Worm (Caenorhabditis elegans) whole organism, L3 larva: Measurements from ENCODE around the gene F12A10.8.

Source experiments
- R02D3.7 ChIP-seq: fragments of 150-350 bp; optimal IDR thresholded peaks from 2 replicates; lab custom pipeline; 2014; ENCODE audit warnings: missing biosample characterization, missing genetic modification characterization
- ZK546.5 ChIP-seq: sonication (generic microtip); optimal IDR thresholded peaks from 2 replicates; lab custom pipeline; 2017; ENCODE audit warnings: missing biosample characterization, missing genetic modification characterization
- aly-2 ChIP-seq: fragments of 150-350 bp; optimal IDR thresholded peaks from 2 replicates; lab custom pipeline; 2014; ENCODE audit warnings: missing biosample characterization, missing genetic modification characterization
- ama-1 ChIP-seq: fragments of 150-350 bp; optimal IDR thresholded peaks from 2 replicates; lab custom pipeline; 2018
- ceh-16 ChIP-seq: sonication (generic microtip); optimal IDR thresholded peaks from 2 replicates; lab custom pipeline; 2017; ENCODE audit warnings: missing biosample characterization, missing genetic modification characterization
- ceh-28 ChIP-seq: fragments of 150-350 bp; optimal IDR thresholded peaks from 2 replicates; lab custom pipeline; 2014; ENCODE audit warnings: missing biosample characterization, missing genetic modification reagents, missing genetic modification characterization
- ceh-82 ChIP-seq: fragments of 150-350 bp; optimal IDR thresholded peaks from 2 replicates; lab custom pipeline; 2014; ENCODE audit warnings: missing biosample characterization, missing genetic modification characterization
- ceh-9 ChIP-seq: sonication (generic microtip); optimal IDR thresholded peaks from 2 replicates; lab custom pipeline; 2018; ENCODE audit warnings: missing biosample characterization, missing genetic modification characterization
- daf-12 ChIP-seq: fragments of 150-350 bp; optimal IDR thresholded peaks from 2 replicates; lab custom pipeline; 2014; ENCODE audit warnings: missing biosample characterization, missing genetic modification reagents, missing genetic modification characterization
- egl-27 ChIP-seq: sonication (generic microtip); optimal IDR thresholded peaks from 4 replicates; lab custom pipeline; 2017; ENCODE audit warnings: missing biosample characterization, missing genetic modification reagents, missing genetic modification characterization
- egl-5 ChIP-seq: fragments of 150-350 bp; optimal IDR thresholded peaks from 2 replicates; lab custom pipeline; 2017; ENCODE audit warnings: missing biosample characterization, missing genetic modification reagents, missing genetic modification characterization, inconsistent platforms
- elt-1 ChIP-seq: fragments of 150-350 bp; optimal IDR thresholded peaks from 2 replicates; lab custom pipeline; 2014; ENCODE audit warnings: missing biosample characterization, missing genetic modification characterization
- elt-2 ChIP-seq: sonication (generic microtip); optimal IDR thresholded peaks from 2 replicates; lab custom pipeline; 2016; ENCODE audit warnings: missing genetic modification reagents, mild to moderate bottlenecking, missing genetic modification characterization, missing compliant biosample characterization
- fkh-10 ChIP-seq: sonication (generic microtip); optimal IDR thresholded peaks from 2 replicates; lab custom pipeline; 2017; ENCODE audit warnings: missing biosample characterization, missing genetic modification reagents, missing genetic modification characterization
- fkh-2 ChIP-seq: fragments of 150-350 bp; optimal IDR thresholded peaks from 2 replicates; lab custom pipeline; 2014; ENCODE audit warnings: missing biosample characterization, missing genetic modification reagents, missing genetic modification characterization
- fos-1 ChIP-seq: fragments of 150-350 bp; optimal IDR thresholded peaks from 2 replicates; lab custom pipeline; 2014; ENCODE audit warnings: missing biosample characterization, missing genetic modification characterization
- jun-1 ChIP-seq: fragments of 150-350 bp; optimal IDR thresholded peaks from 2 replicates; lab custom pipeline; 2014; ENCODE audit warnings: missing biosample characterization, missing genetic modification reagents, missing genetic modification characterization
- lin-39 ChIP-seq: fragments of 150-350 bp; optimal IDR thresholded peaks from 2 replicates; lab custom pipeline; 2018; ENCODE audit warnings: missing biosample characterization, missing genetic modification reagents, missing genetic modification characterization
- lsy-12 ChIP-seq: sonication (generic microtip); optimal IDR thresholded peaks from 2 replicates; lab custom pipeline; 2016; ENCODE audit warnings: mild to moderate bottlenecking, missing genetic modification characterization, missing compliant biosample characterization
- mml-1 ChIP-seq: fragments of 150-350 bp; sonication (generic microtip); optimal IDR thresholded peaks from 3 replicates; lab custom pipeline; 2014; ENCODE audit warnings: missing biosample characterization, missing genetic modification characterization
- nfya-1 ChIP-seq: sonication (generic microtip); optimal IDR thresholded peaks from 2 replicates; lab custom pipeline; 2017; ENCODE audit warnings: missing genetic modification characterization, mild to moderate bottlenecking, missing compliant biosample characterization, antibody characterized with exemption, moderate library complexity; ENCODE audit not compliant: insufficient read depth
- nhr-11 ChIP-seq: fragments of 150-350 bp; optimal IDR thresholded peaks from 2 replicates; lab custom pipeline; 2014; ENCODE audit warnings: missing biosample characterization, missing genetic modification characterization
- nhr-12 ChIP-seq: fragments of 150-350 bp; optimal IDR thresholded peaks from 2 replicates; lab custom pipeline; 2014; ENCODE audit warnings: missing biosample characterization, missing genetic modification characterization
- nhr-237 ChIP-seq: fragments of 150-350 bp; optimal IDR thresholded peaks from 2 replicates; lab custom pipeline; 2014; ENCODE audit warnings: missing biosample characterization, missing genetic modification characterization
- nhr-25 ChIP-seq: sonication (generic microtip); optimal IDR thresholded peaks from 2 replicates; lab custom pipeline; 2017; ENCODE audit warnings: missing biosample characterization, missing genetic modification characterization
- nhr-67 ChIP-seq: fragments of 150-350 bp; optimal IDR thresholded peaks from 2 replicates; lab custom pipeline; 2014; ENCODE audit warnings: missing biosample characterization, missing genetic modification characterization
- nhr-76 ChIP-seq: fragments of 150-350 bp; sonication (generic microtip); optimal IDR thresholded peaks from 5 replicates; lab custom pipeline; 2014; ENCODE audit warnings: missing biosample characterization, missing genetic modification characterization
- nhr-77 ChIP-seq: fragments of 150-350 bp; optimal IDR thresholded peaks from 2 replicates; lab custom pipeline; 2014; ENCODE audit warnings: missing biosample characterization, missing genetic modification characterization
- pha-4 ChIP-seq: fragments of 150-350 bp; optimal IDR thresholded peaks from 2 replicates; lab custom pipeline; 2014; ENCODE audit warnings: missing biosample characterization, missing genetic modification reagents, missing genetic modification characterization
- pqm-1 ChIP-seq: fragments of 150-350 bp; optimal IDR thresholded peaks from 2 replicates; lab custom pipeline; 2017; ENCODE audit warnings: missing biosample characterization, missing genetic modification characterization, inconsistent platforms
- sea-2 ChIP-seq: fragments of 150-350 bp; sonication (generic microtip); optimal IDR thresholded peaks from 4 replicates; lab custom pipeline; 2014; ENCODE audit warnings: missing biosample characterization, missing genetic modification reagents, missing genetic modification characterization
- skn-1 ChIP-seq: fragments of 150-350 bp; optimal IDR thresholded peaks from 2 replicates; lab custom pipeline; 2014; ENCODE audit warnings: missing biosample characterization, missing genetic modification characterization
- snpc-4 ChIP-seq: fragments of 150-350 bp; optimal IDR thresholded peaks from 2 replicates; lab custom pipeline; 2014; ENCODE audit warnings: missing biosample characterization, missing genetic modification characterization
- tbx-2 ChIP-seq: sonication (generic microtip); optimal IDR thresholded peaks from 2 replicates; lab custom pipeline; 2016; ENCODE audit warnings: mild to moderate bottlenecking, missing genetic modification characterization, missing compliant biosample characterization
- unc-39 ChIP-seq: sonication (generic microtip); optimal IDR thresholded peaks from 4 replicates; lab custom pipeline; 2017; ENCODE audit warnings: missing biosample characterization, missing genetic modification characterization
- zag-1 ChIP-seq: fragments of 150-350 bp; optimal IDR thresholded peaks from 2 replicates; lab custom pipeline; 2014; ENCODE audit warnings: missing biosample characterization, missing genetic modification characterization
- ztf-11 ChIP-seq: fragments of 150-350 bp; optimal IDR thresholded peaks from 2 replicates; lab custom pipeline; 2014; ENCODE audit warnings: missing biosample characterization, missing genetic modification characterization
- ztf-4 ChIP-seq: fragments of 150-350 bp; optimal IDR thresholded peaks from 2 replicates; lab custom pipeline; 2014; ENCODE audit warnings: missing biosample characterization, missing genetic modification characterization

F12A10.8 gene

ce11 chrII:5531855-5532328 lies 31.0 kb upstream of the F12A10.8 start, which contains the start of gene C17C3.9:
TSS of gene C17C3.9 (minus strand) at chrII:5532278.
- TF ChIP-seq unc-39 (tag; lab: Kevin White, UChicago) (no peak), pqm-1 (tag; lab: Kevin White, UChicago) (no peak), nhr-237 (tag; lab: Kevin White, UChicago) (no peak), daf-12 (tag; lab: Kevin White, UChicago) (no peak), fkh-2 (tag; lab: Kevin White, UChicago) (no peak), elt-2 (no peak), pha-4 (tag; lab: Kevin White, UChicago) (no peak), fos-1 (no peak), ztf-4 (tag; lab: Kevin White, UChicago) (no peak), egl-5 (tag; lab: Kevin White, UChicago) (no peak), tbx-2 (tag; lab: Kevin White, UChicago) (no peak), lsy-12 (tag; lab: Kevin White, UChicago) (no peak), fkh-10 (GFP tag; lab: Kevin White, UChicago) (no peak), snpc-4 (no peak), ZK546.5 (tag; lab: Kevin White, UChicago) (no peak), nhr-12 (tag; lab: Kevin White, UChicago) (no peak), sea-2 (no peak), nhr-25 (tag; lab: Kevin White, UChicago) (no peak)

- TF ChIP-seq lin-39 (no peak), nhr-237 (tag; lab: Kevin White, UChicago) (no peak), nhr-77 (tag; lab: Kevin White, UChicago) (no peak), pha-4 (tag; lab: Kevin White, UChicago) (no peak), jun-1 (tag; lab: Kevin White, UChicago) (no peak), elt-2 (no peak), R02D3.7 (tag; lab: Kevin White, UChicago) (no peak), mml-1 (no peak), egl-27 (no peak), ceh-16 (tag; lab: Kevin White, UChicago) (no peak), fkh-10 (GFP tag; lab: Kevin White, UChicago) (no peak), ztf-4 (tag; lab: Kevin White, UChicago) (no peak), nhr-25 (tag; lab: Kevin White, UChicago) (no peak), lsy-12 (tag; lab: Kevin White, UChicago) (no peak), nhr-11 (no peak), tbx-2 (tag; lab: Kevin White, UChicago) (no peak), nfya-1 (tag; lab: Kevin White, UChicago) (no peak), snpc-4 (no peak), pqm-1 (tag; lab: Kevin White, UChicago) (no peak)
These were observed 27.0 kb upstream of the F12A10.8 start, which contains the start of gene ZK177.1 for ce11 chrII:5527841-5528240. TSS of gene ZK177.1 (plus strand) at chrII:5528141.

ce11 chrII:5525297-5525696 lies 24.4 kb upstream of the F12A10.8 start, which contains the start of gene tbx-35:
TSS of gene tbx-35 (minus strand) at chrII:5525397.
- no peak for TF ChIP-seq ceh-9 (tag; lab: Kevin White, UChicago)
- TF ChIP-seq ztf-11 (tag; lab: Kevin White, UChicago) = no peak
- no peak for TF ChIP-seq R02D3.7 (tag; lab: Kevin White, UChicago)
- no peak for TF ChIP-seq elt-2
- TF ChIP-seq ama-1 (lab: Kevin White, UChicago) = no peak
- no peak for TF ChIP-seq pha-4 (tag; lab: Kevin White, UChicago)

- no peak for TF ChIP-seq fkh-10 (GFP tag; lab: Kevin White, UChicago)
- TF ChIP-seq nhr-76 (tag; lab: Kevin White, UChicago) = no peak
- no peak for TF ChIP-seq aly-2 (tag; lab: Kevin White, UChicago)
- TF ChIP-seq elt-1 (tag; lab: Kevin White, UChicago) = no peak
- no peak for TF ChIP-seq nhr-77 (tag; lab: Kevin White, UChicago)
- TF ChIP-seq egl-27 = no peak
- TF ChIP-seq skn-1 (tag; lab: Kevin White, UChicago) = no peak
- TF ChIP-seq nhr-67 (tag; lab: Kevin White, UChicago) = no peak
- TF ChIP-seq ceh-28 (tag; lab: Kevin White, UChicago) = no peak
- TF ChIP-seq ztf-4 (tag; lab: Kevin White, UChicago) = no peak
- TF ChIP-seq pqm-1 (tag; lab: Kevin White, UChicago) = no peak
- TF ChIP-seq lsy-12 (tag; lab: Kevin White, UChicago) = no peak
- no peak for TF ChIP-seq ZK546.5 (tag; lab: Kevin White, UChicago)
- no peak for TF ChIP-seq ama-1 (lab: Kevin White, UChicago)
- TF ChIP-seq snpc-4 = no peak
- TF ChIP-seq nhr-25 (tag; lab: Kevin White, UChicago) = no peak
- no peak for TF ChIP-seq sea-2
- TF ChIP-seq egl-5 (tag; lab: Kevin White, UChicago) = no peak
- no peak for TF ChIP-seq zag-1 (tag; lab: Kevin White, UChicago)
- TF ChIP-seq ceh-82 = no peak
These were observed 21.8 kb upstream of the F12A10.8 start, which contains the start of gene ZK177.11 for ce11 chrII:5522637-5523036. TSS of gene ZK177.11 (plus strand) at chrII:5522937.
